Fruit fly (Drosophila melanogaster) whole organism, embryonic: ENCODE measurements around the gene CG8369.
A peak's percentile ranks its signal among the peaks of the same experiment; 100 is the strongest.

Experiments
- Ada2b ChIP-seq: fragments of 200-800 bp; sonication (Bioruptor generic); IDR thresholded peaks from 2 replicates; pipeline ENCODE4 v1.3.6; 2022; ENCODE audit warnings: missing biosample characterization, missing genetic modification characterization
- BEAF-32 ChIP-seq: fragments of 200-800 bp; sonication (Bioruptor generic); optimal IDR thresholded peaks from 3 replicates; lab custom pipeline; 2017; ENCODE audit warnings: missing biosample characterization, missing genetic modification characterization, mild to moderate bottlenecking, moderate library complexity, missing genetic modification reagents
- Bdp1 ChIP-seq: fragments of 200-800 bp; sonication (Bioruptor generic); optimal IDR thresholded peaks from 3 replicates; lab custom pipeline; 2016; ENCODE audit warnings: missing biosample characterization, missing genetic modification characterization
- CG10979 ChIP-seq: fragments of 200-800 bp; sonication (Bioruptor generic); optimal IDR thresholded peaks from 2 replicates; lab custom pipeline; 2018; ENCODE audit warnings: missing biosample characterization, mild to moderate bottlenecking, missing genetic modification characterization, moderate library complexity
- CG1529 ChIP-seq: fragments of 200-800 bp; sonication (Bioruptor generic); optimal IDR thresholded peaks from 3 replicates; lab custom pipeline; 2018; ENCODE audit warnings: missing biosample characterization, missing genetic modification characterization
- CG15601 ChIP-seq: fragments of 200-800 bp; sonication (Bioruptor generic); optimal IDR thresholded peaks from 3 replicates; lab custom pipeline; 2019; ENCODE audit warnings: missing biosample characterization, mild to moderate bottlenecking, missing genetic modification characterization, moderate library complexity
- CG1647 ChIP-seq: fragments of 200-800 bp; sonication (Bioruptor generic); optimal IDR thresholded peaks from 3 replicates; lab custom pipeline; 2016; ENCODE audit warnings: missing biosample characterization, missing genetic modification characterization
- CG18764 ChIP-seq: fragments of 200-800 bp; sonication (Bioruptor generic); optimal IDR thresholded peaks from 3 replicates; lab custom pipeline; 2016; ENCODE audit warnings: missing biosample characterization, missing genetic modification characterization
- CG2199 ChIP-seq: fragments of 200-800 bp; sonication (Bioruptor generic); IDR thresholded peaks from 3 replicates; pipeline ENCODE4 v1.3.6; 2022; ENCODE audit warnings: missing biosample characterization, missing genetic modification characterization
- CG43689 ChIP-seq: fragments of 200-800 bp; sonication (Bioruptor generic); IDR thresholded peaks from 2 replicates; pipeline ENCODE4 v1.3.6; 2022; ENCODE audit warnings: missing biosample characterization, missing genetic modification characterization
- CG6791 ChIP-seq: fragments of 200-800 bp; sonication (Bioruptor generic); IDR thresholded peaks from 3 replicates; pipeline ENCODE4 v1.3.6; 2022; ENCODE audit warnings: missing biosample characterization, missing genetic modification characterization; ENCODE audit not compliant: partially characterized antibody
- CG9437 ChIP-seq: fragments of 200-800 bp; sonication (Bioruptor generic); optimal IDR thresholded peaks from 2 replicates; lab custom pipeline; 2018; ENCODE audit warnings: missing biosample characterization, mild to moderate bottlenecking, missing genetic modification characterization
- Ets65A ChIP-seq: fragments of 200-800 bp; sonication (Bioruptor generic); peaks from one replicate; lab custom pipeline; 2016; ENCODE audit warnings: missing biosample characterization, missing genetic modification characterization
- Hmx ChIP-seq: fragments of 200-800 bp; sonication (Bioruptor generic); optimal IDR thresholded peaks from 2 replicates; lab custom pipeline; 2016; ENCODE audit warnings: missing biosample characterization, missing genetic modification characterization
- NC2β ChIP-seq: fragments of 200-800 bp; sonication (Bioruptor generic); optimal IDR thresholded peaks from 2 replicates; lab custom pipeline; 2016; ENCODE audit warnings: missing biosample characterization, missing genetic modification characterization
- Six4 ChIP-seq: fragments of 200-800 bp; sonication (Bioruptor generic); optimal IDR thresholded peaks from 2 replicates; lab custom pipeline; 2016; ENCODE audit warnings: missing biosample characterization, missing genetic modification characterization
- Tbp ChIP-seq: fragments of >200 bp; optimal IDR thresholded peaks from 2 replicates; lab custom pipeline; 2018; ENCODE audit warnings: missing biosample characterization, missing genetic modification characterization
- ara ChIP-seq: fragments of 200-800 bp; sonication (Bioruptor generic); IDR thresholded peaks from 2 replicates; pipeline ENCODE4 v1.3.6; 2022; ENCODE audit warnings: missing biosample characterization, missing genetic modification characterization
- bigmax ChIP-seq: fragments of 200-800 bp; sonication (Bioruptor generic); optimal IDR thresholded peaks from 2 replicates; lab custom pipeline; 2018; ENCODE audit warnings: missing biosample characterization, mild to moderate bottlenecking, missing genetic modification characterization
- chif ChIP-seq, 2 experiments: fragments of 200-800 bp; sonication (Bioruptor generic); optimal IDR thresholded peaks; 3 replicates each; lab custom pipeline; 2016; ENCODE audit warnings: missing biosample characterization in 2 of 2, missing genetic modification characterization in 2 of 2
- chinmo ChIP-seq: fragments of 200-800 bp; sonication (Bioruptor generic); IDR thresholded peaks from 4 replicates; pipeline ENCODE4 v1.3.6; 2022; ENCODE audit warnings: missing biosample characterization, missing genetic modification characterization; ENCODE audit not compliant: partially characterized antibody
- dati ChIP-seq: fragments of 200-800 bp; sonication (Bioruptor generic); IDR thresholded peaks from 2 replicates; pipeline ENCODE4 v1.3.6; 2022; ENCODE audit warnings: missing biosample characterization, missing genetic modification characterization
- gcm ChIP-seq: fragments of 200-800 bp; sonication (Bioruptor generic); optimal IDR thresholded peaks from 2 replicates; lab custom pipeline; 2019; ENCODE audit warnings: missing biosample characterization, mild to moderate bottlenecking, missing genetic modification characterization, moderate library complexity
- gro ChIP-seq: fragments of 200-800 bp; sonication (Bioruptor generic); optimal IDR thresholded peaks from 2 replicates; lab custom pipeline; 2016; ENCODE audit warnings: missing biosample characterization, missing genetic modification characterization
- her ChIP-seq: fragments of 200-800 bp; sonication (Bioruptor generic); optimal IDR thresholded peaks from 2 replicates; lab custom pipeline; 2016; ENCODE audit warnings: missing biosample characterization, missing genetic modification characterization
- lbe ChIP-seq: fragments of 200-800 bp; sonication (Bioruptor generic); optimal IDR thresholded peaks from 2 replicates; lab custom pipeline; 2016; ENCODE audit warnings: missing biosample characterization, mild to moderate bottlenecking, missing genetic modification characterization
- pho ChIP-seq: fragments of 200-800 bp; sonication (Bioruptor generic); optimal IDR thresholded peaks from 2 replicates; lab custom pipeline; 2016; ENCODE audit warnings: missing biosample characterization, missing genetic modification characterization
- prd ChIP-seq, 3 experiments: fragments of >200 bp in 2 of 3; fragments of 200-800 bp in 1 of 3; sonication (Bioruptor generic) in 1 of 3; optimal IDR thresholded peaks in 2 of 3; IDR thresholded peaks in 1 of 3; 2 replicates in 2 of 3; 3 replicates in 1 of 3; pipeline versions ENCODE4 v1.3.6 to Lab custom; 2017 to 2022; ENCODE audit warnings: missing biosample characterization in 1 of 3, missing genetic modification characterization in 1 of 3
- sd ChIP-seq: fragments of 200-800 bp; sonication (Bioruptor generic); optimal IDR thresholded peaks from 3 replicates; lab custom pipeline; 2018; ENCODE audit warnings: missing biosample characterization, mild to moderate bottlenecking, missing genetic modification characterization, moderate library complexity
- sens ChIP-seq: fragments of 200-800 bp; sonication (Bioruptor generic); peaks from one replicate; lab custom pipeline; 2016; ENCODE audit warnings: missing biosample characterization, missing genetic modification characterization
- sr ChIP-seq: fragments of 200-800 bp; sonication (Bioruptor generic); IDR thresholded peaks from 3 replicates; pipeline ENCODE4 v1.3.6; 2022; ENCODE audit warnings: missing biosample characterization, missing genetic modification characterization
- sug ChIP-seq: fragments of 200-800 bp; optimal IDR thresholded peaks from 2 replicates; lab custom pipeline; 2019; ENCODE audit warnings: missing biosample characterization, mild to moderate bottlenecking, missing genetic modification characterization, moderate library complexity
- vvl ChIP-seq: fragments of 200-800 bp; sonication (Bioruptor generic); IDR thresholded peaks from 2 replicates; pipeline ENCODE4 v1.3.6; 2022; ENCODE audit warnings: missing biosample characterization, missing genetic modification characterization
- zfh1 ChIP-seq: fragments of 200-800 bp; sonication (Bioruptor generic); IDR thresholded peaks from 3 replicates; pipeline ENCODE4 v1.3.6; 2022; ENCODE audit warnings: missing biosample characterization, missing genetic modification characterization
- zfh2 ChIP-seq: fragments of 200-800 bp; sonication (Bioruptor generic); optimal IDR thresholded peaks from 2 replicates; lab custom pipeline; 2016; ENCODE audit warnings: missing biosample characterization, missing genetic modification characterization

CG8369 gene

DNA sequence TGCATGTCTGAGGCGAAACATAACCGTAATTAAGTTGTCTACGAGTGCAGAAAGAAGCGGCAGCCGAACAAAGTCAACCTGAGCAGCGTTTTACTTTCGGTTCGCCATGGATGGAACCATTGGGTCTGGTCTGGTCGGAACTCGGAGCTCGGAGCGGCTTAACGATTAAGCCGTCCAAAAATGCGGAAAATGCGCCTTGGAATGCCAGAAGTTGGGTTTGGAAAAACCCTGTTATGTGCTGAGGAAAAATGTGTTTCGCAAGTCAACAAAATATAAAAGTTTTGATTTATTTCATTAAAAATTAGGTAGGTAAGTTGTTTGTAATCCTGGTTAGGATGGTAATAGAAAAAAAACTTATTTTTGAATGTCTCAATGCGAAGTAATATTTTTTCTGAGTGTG lies 19.7 kb downstream of the CG8369 start (continued):
- TF ChIP-seq sug = no peak
- no peak for TF ChIP-seq NC2β (GFP tag; lab: Kevin White, UChicago)
- no peak for TF ChIP-seq dati (GFP tag; lab: Robert Waterston, UW)
- TF ChIP-seq CG10979 (tag; lab: Kevin White, UChicago) = peak; percentile 24
- no peak for TF ChIP-seq CG18764 (GFP tag; lab: Kevin White, UChicago)
- no peak for TF ChIP-seq chif (GFP tag; optimal IDR thresholded peaks at IDR 0.05; lab: Kevin White, UChicago)
- no peak for TF ChIP-seq gro (GFP tag; lab: Kevin White, UChicago)
- TF ChIP-seq pho = no peak
- TF ChIP-seq Six4 (GFP tag; lab: Kevin White, UChicago) = no peak
- peak; percentile 12; the same call in 1 of the 3 replicates for TF ChIP-seq zfh1 (GFP tag; lab: Robert Waterston, UW)
- TF ChIP-seq zfh2 (GFP tag; lab: Kevin White, UChicago) = no peak
- no peak for TF ChIP-seq Hmx
- TF ChIP-seq ara (GFP tag; lab: Robert Waterston, UW) = 0 out of 2 replicates have a peak, but pooled peaks have one; percentile 34
- no peak for TF ChIP-seq CG6791 (GFP tag; lab: Robert Waterston, UW)
- no peak for TF ChIP-seq Ada2b (GFP tag; lab: Robert Waterston, UW)
- no peak for TF ChIP-seq prd (optimal IDR thresholded peaks at IDR 0.05; lab: Kevin White, UChicago)
- TF ChIP-seq prd (GFP tag; IDR thresholded peaks at IDR 0.05; lab: Robert Waterston, UW) = 0 out of 3 replicates have a peak, but pooled peaks have one; percentile 20

DNA sequence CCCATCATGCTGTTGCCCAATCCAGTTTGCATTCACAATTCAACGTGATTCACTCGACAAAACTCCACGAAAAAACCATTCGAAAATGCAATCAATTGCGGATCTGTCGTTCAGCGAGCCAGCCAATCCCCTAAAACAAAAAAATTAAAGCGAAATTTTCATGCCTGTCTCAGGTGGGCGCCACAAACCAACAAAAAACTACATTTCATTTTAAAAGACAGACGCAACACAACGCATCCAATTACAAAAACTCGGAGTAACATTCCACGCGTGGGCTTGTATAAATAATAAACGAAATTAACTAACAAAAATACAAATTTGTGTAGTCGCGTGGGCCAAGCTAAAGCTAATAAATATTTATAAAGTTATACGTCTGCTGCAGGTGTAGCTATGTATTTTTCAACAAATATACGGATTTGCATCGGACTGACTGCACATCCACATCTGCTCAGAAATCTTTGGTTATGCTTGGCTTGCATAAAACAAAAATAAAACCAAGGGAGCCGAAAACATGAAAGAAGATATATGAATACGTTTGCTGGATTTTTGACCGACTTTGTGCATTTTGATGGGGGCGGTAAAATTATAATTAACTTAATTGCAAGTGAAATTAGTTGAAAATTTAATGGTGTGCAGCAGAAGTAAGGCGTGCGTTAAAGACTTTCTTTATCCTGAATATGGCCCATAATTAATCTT lies 22.3 kb downstream of the CG8369 start:
- TF ChIP-seq sr (GFP tag; lab: Robert Waterston, UW) (peak; percentile 52; the same call in 1 of the 3 replicates), gcm (no peak), sd (tag; lab: Kevin White, UChicago) (peak; percentile 87), vvl (GFP tag; lab: Robert Waterston, UW) (peak; percentile 50; the same call in 1 of the 2 replicates), Tbp (no peak), Ets65A (GFP tag; lab: Kevin White, UChicago) (peak; percentile 71), CG1529 (GFP tag; lab: Kevin White, UChicago) (peak; percentile 16), CG9437 (no peak), sens (GFP tag; lab: Kevin White, UChicago) (peak; percentile 74), CG43689 (GFP tag; lab: Robert Waterston, UW) (no peak)

DNA sequence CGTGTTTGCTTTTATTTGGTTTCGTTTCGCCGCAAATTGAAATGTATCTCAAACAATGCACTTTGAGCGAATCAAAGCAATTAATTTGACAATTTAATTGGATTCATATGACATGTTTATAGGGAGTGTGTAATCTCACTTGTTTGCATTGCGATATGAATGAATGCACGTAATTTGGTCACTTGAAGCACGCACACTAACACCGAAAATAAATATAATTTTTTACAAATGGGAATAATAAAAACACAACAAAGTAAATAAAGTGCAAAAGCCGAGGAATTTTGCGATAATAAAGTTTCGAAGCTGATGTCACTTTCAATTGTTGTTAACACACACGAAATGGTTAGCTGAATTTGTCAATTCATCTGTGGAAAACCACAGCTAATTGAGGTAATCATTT lies 23.1 kb downstream of the CG8369 start:
- TF ChIP-seq Ets65A (GFP tag; lab: Kevin White, UChicago) = no peak
- TF ChIP-seq her (GFP tag; lab: Kevin White, UChicago) = no peak
- TF ChIP-seq lbe (GFP tag; lab: Kevin White, UChicago) = peak; percentile 34
- no peak for TF ChIP-seq prd (optimal IDR thresholded peaks at IDR 0.05; lab: Kevin White, UChicago)
- TF ChIP-seq prd (GFP tag; IDR thresholded peaks at IDR 0.05; lab: Robert Waterston, UW) = no peak
- no peak for TF ChIP-seq Bdp1 (GFP tag; lab: Kevin White, UChicago)
- no peak for TF ChIP-seq bigmax (GFP tag; lab: Kevin White, UChicago)
- TF ChIP-seq CG15601 (tag; lab: Kevin White, UChicago) = no peak
- 0 out of 4 replicates have a peak, but pooled peaks have one; percentile 5 for TF ChIP-seq chinmo
- TF ChIP-seq CG1647 = no peak
- TF ChIP-seq BEAF-32 (GFP tag; lab: Kevin White, UChicago) = no peak
- no peak for TF ChIP-seq CG2199 (GFP tag; lab: Robert Waterston, UW)
